Worm (Caenorhabditis elegans): ENCODE data around the gene F35D2.3.

The F35D2.3 gene

DNA sequence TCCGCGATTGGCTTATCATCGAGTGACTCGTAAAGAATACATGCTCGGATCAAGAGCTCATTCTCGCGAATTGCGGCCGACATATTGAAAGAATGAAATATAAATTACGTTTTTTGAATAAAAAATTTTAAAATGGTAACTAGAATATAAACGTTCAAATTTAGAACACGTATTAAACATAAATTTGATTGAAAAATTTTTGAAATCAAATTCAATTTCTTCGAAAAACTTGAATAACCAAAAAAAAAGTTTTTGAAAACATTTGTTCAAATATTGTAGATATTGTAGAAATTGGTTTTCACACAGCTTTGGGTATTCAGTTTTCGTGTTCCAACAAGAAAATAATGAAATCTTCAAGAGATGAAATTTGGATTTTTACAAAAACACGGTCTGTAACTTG is 22.4 kb upstream of the F35D2.3 start, which contains the start of gene fbxa-224:
Gene fbxa-224, minus strand, starts transcription at position 101 of the 400 bp plus-strand sequence.
- TF ChIP-seq tbx-7 (tag; optimal IDR thresholded peaks at IDR 0.05), result no peak
- no peak for TF ChIP-seq unc-3 (GFP tag; conservative IDR thresholded peaks at IDR 0.05)
- no peak for TF ChIP-seq unc-3 (tag; optimal IDR thresholded peaks at IDR 0.05)
- TF ChIP-seq pag-3 (tag; optimal IDR thresholded peaks at IDR 0.05; ENCODE audit: borderline replicate concordance), result no peak
- TF ChIP-seq ceh-18 (tag; optimal IDR thresholded peaks at IDR 0.05), result no peak
- no peak for TF ChIP-seq che-1 (tag; optimal IDR thresholded peaks at IDR 0.05)
- TF ChIP-seq elt-4 (tag; optimal IDR thresholded peaks at IDR 0.05), result no peak
- TF ChIP-seq hlh-13 (GFP tag; optimal IDR thresholded peaks at IDR 0.05), result no peak
- TF ChIP-seq elt-2 (tag; optimal IDR thresholded peaks at IDR 0.05), result no peak
- no peak for TF ChIP-seq hlh-8 (tag; optimal IDR thresholded peaks at IDR 0.05)
- TF ChIP-seq K09A11.1 (tag; optimal IDR thresholded peaks at IDR 0.05; ENCODE audit: insufficient read depth), result no peak
- no peak for TF ChIP-seq sdc-2 (tag; optimal IDR thresholded peaks at IDR 0.05)
- no peak for TF ChIP-seq ceh-2 (tag; optimal IDR thresholded peaks at IDR 0.05)
- no peak for TF ChIP-seq ets-4 (tag; optimal IDR thresholded peaks at IDR 0.05)
- TF ChIP-seq madf-2 (tag; optimal IDR thresholded peaks at IDR 0.05), result no peak
- no peak for TF ChIP-seq dve-1 (tag; optimal IDR thresholded peaks at IDR 0.05)
- TF ChIP-seq unc-86 (tag; optimal IDR thresholded peaks at IDR 0.05), result no peak
- no peak for TF ChIP-seq ceh-9 (tag; optimal IDR thresholded peaks at IDR 0.05)

DNA sequence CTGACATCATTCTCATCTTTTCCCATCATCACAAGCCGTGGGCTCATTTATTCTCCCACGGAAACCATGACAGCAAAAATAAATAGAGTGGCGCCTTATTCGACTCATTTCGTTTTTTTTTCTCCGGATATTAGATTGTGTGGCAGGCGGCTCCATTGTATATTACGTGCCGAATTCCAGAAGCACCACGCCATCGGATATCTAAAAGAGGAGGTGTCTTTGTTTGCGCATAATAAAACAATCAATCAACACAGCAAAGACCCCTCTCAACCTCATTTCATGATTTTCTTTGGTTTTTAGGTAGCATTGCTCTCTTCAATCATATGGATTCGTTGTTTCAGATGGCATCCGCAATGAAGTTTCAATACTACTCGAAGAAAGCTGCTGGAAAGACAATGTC is 21.4 kb upstream of the F35D2.3 start, which contains the start of gene tph-1:
Gene tph-1, plus strand, starts transcription at position 301 of the 400 bp plus-strand sequence.
- TF ChIP-seq zip-5 (tag; optimal IDR thresholded peaks at IDR 0.05) (no peak), nhr-11 (tag; optimal IDR thresholded peaks at IDR 0.05) (no peak), pax-1 (tag; optimal IDR thresholded peaks at IDR 0.05) (no peak), pat-9 (tag; optimal IDR thresholded peaks at IDR 0.05) (no peak), tbx-2 (tag; optimal IDR thresholded peaks at IDR 0.05) (no peak)

DNA sequence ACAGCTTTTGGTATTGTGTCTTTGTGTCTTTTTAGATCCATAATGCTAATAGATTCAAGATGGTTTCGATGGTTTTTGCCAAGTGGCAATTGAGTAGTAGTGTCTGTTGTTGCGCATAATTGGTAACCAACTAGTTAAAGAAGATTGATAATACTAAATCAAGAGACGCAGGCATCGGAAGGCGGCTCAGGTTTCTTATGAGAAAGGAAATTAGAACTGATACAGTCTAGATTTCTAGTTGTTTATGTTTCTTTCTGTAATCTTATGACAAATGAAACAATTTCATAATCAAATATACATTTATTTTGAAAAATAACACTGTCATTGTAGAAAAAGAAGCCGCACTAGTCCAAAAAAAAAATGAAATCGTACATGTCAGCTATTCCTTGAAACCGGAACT is 16.6 kb upstream of the F35D2.3 start, which contains the start of gene ZK1290.10:
Gene ZK1290.10, minus strand, starts transcription at position 101 of the 400 bp plus-strand sequence.
- no peak for TF ChIP-seq hlh-13 (GFP tag; optimal IDR thresholded peaks at IDR 0.05)
- TF ChIP-seq F13H6.1 (tag; optimal IDR thresholded peaks at IDR 0.05), result no peak
- TF ChIP-seq hlh-30 (tag; optimal IDR thresholded peaks at IDR 0.05; ENCODE audit: insufficient read depth), result no peak
- TF ChIP-seq unc-42 (tag; optimal IDR thresholded peaks at IDR 0.05), result no peak
- TF ChIP-seq ceh-14 (tag; optimal IDR thresholded peaks at IDR 0.05), result no peak
- no peak for TF ChIP-seq sox-2 (GFP tag; IDR thresholded peaks at IDR 0.05)
- TF ChIP-seq dve-1 (tag; optimal IDR thresholded peaks at IDR 0.05), result no peak
- TF ChIP-seq ceh-24 (tag; optimal IDR thresholded peaks at IDR 0.05), result no peak
- TF ChIP-seq Y22D7AL.16 (tag; optimal IDR thresholded peaks at IDR 0.05), result no peak
- TF ChIP-seq pros-1 (tag; optimal IDR thresholded peaks at IDR 0.05), result no peak
- TF ChIP-seq ceh-2 (tag; optimal IDR thresholded peaks at IDR 0.05), result no peak
- no peak for TF ChIP-seq gmeb-2 (tag; optimal IDR thresholded peaks at IDR 0.05)
- TF ChIP-seq madf-2 (tag; optimal IDR thresholded peaks at IDR 0.05), result no peak
- TF ChIP-seq C38D4.7 (GFP tag; optimal IDR thresholded peaks at IDR 0.05), result no peak
- no peak for TF ChIP-seq sdc-2 (tag; optimal IDR thresholded peaks at IDR 0.05)
- TF ChIP-seq fkh-10 (GFP tag; optimal IDR thresholded peaks at IDR 0.05), result no peak
- no peak for TF ChIP-seq fkh-6 (tag; optimal IDR thresholded peaks at IDR 0.05)
- TF ChIP-seq elt-4 (tag; optimal IDR thresholded peaks at IDR 0.05), result no peak

DNA sequence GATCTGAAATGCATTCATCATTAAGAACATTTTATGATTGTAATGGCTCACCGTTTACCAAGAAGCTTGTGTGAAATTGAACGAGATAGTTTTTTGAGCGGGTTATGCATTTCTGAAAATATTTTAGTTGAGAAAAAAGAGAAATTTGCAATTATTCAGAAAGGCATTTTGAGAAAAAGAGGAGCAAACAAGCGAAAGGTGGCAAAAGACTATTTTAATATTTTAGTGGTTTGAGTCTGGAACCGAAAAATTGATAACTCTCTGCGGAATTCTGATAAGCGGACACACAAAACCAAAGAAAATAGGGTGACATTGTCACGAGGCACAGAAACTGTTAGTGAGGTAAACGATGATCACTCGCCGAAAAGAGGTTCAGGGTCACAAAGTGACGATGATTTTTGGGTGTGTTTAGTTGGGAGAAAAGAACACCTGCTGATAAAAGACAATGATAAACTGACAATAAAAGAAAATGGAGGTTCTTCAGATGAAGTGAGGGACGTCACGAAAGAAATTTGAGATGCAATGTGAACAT is 15.6 kb upstream of the F35D2.3 start:
- TF ChIP-seq pha-2 (tag; optimal IDR thresholded peaks at IDR 0.05), result no peak
- TF ChIP-seq pax-1 (tag; optimal IDR thresholded peaks at IDR 0.05), result no peak
- no peak for TF ChIP-seq unc-3 (GFP tag; conservative IDR thresholded peaks at IDR 0.05)
- no peak for TF ChIP-seq unc-3 (tag; optimal IDR thresholded peaks at IDR 0.05)
- peak; percentile 32 for TF ChIP-seq elt-2 (tag; optimal IDR thresholded peaks at IDR 0.05)
- no peak for TF ChIP-seq hlh-30 (tag; optimal IDR thresholded peaks at IDR 0.05; ENCODE audit: insufficient read depth)

Measured in whole organism, late embryonic.